Worm (Caenorhabditis elegans) whole organism, young adult: ENCODE measurements around the gene F32D8.3.

Experiments
- F49E8.2 ChIP-seq: sonication (generic microtip); optimal IDR thresholded peaks from 3 replicates; lab custom pipeline; 2017; ENCODE audit warnings: missing genetic modification characterization, mild to moderate bottlenecking, missing compliant biosample characterization, antibody characterized with exemption, moderate library complexity; ENCODE audit not compliant: insufficient read depth
- F55B11.4 ChIP-seq: sonication (generic microtip); optimal IDR thresholded peaks from 2 replicates; lab custom pipeline; 2016; ENCODE audit warnings: missing compliant biosample characterization, missing genetic modification characterization, borderline replicate concordance; ENCODE audit not compliant: insufficient read depth
- Y95B8A.8 ChIP-seq: fragments of 200-800 bp; sonication (Bioruptor generic); IDR thresholded peaks from 2 replicates; pipeline ENCODE4 v1.3.6; 2022; ENCODE audit warnings: missing genetic modification reagents, missing genetic modification characterization, missing compliant biosample characterization
- ama-1 ChIP-seq, 3 experiments: fragments of 150-350 bp in 1 of 3; sonication (generic microtip) in 2 of 3; optimal IDR thresholded peaks; 2 replicates each; lab custom pipeline; 2014 to 2018; ENCODE audit warnings: missing biosample characterization in 2 of 3, missing genetic modification characterization in 2 of 3, missing genetic modification reagents in 2 of 3
- atf-7 ChIP-seq: sonication (generic microtip); optimal IDR thresholded peaks from 2 replicates; lab custom pipeline; 2017; ENCODE audit warnings: mild to moderate bottlenecking, missing genetic modification characterization, missing compliant biosample characterization
- cebp-1 ChIP-seq, 2 experiments: fragments of 200-800 bp in 1 of 2; sonication (Bioruptor generic) in 1 of 2; sonication (generic microtip) in 1 of 2; IDR thresholded peaks in 1 of 2; optimal IDR thresholded peaks in 1 of 2; 2 replicates each; pipeline versions ENCODE4 v1.3.6 to Lab custom; 2017 to 2022; ENCODE audit warnings: missing compliant biosample characterization in 2 of 2, missing genetic modification characterization in 2 of 2, mild to moderate bottlenecking in 1 of 2, missing genetic modification reagents in 1 of 2, moderate library complexity in 1 of 2
- nfya-1 ChIP-seq: sonication (generic microtip); optimal IDR thresholded peaks from 2 replicates; lab custom pipeline; 2017; ENCODE audit warnings: antibody characterized with exemption, missing compliant biosample characterization, missing genetic modification characterization, borderline replicate concordance; ENCODE audit not compliant: insufficient read depth
- pha-4 ChIP-seq: fragments of 150-350 bp; sonication (generic microtip); optimal IDR thresholded peaks from 2 replicates; lab custom pipeline; 2014; ENCODE audit warnings: missing biosample characterization, missing genetic modification reagents, missing genetic modification characterization
- tbx-9 ChIP-seq: sonication (generic microtip); optimal IDR thresholded peaks from 2 replicates; lab custom pipeline; 2016; ENCODE audit warnings: borderline replicate concordance, missing genetic modification characterization, inconsistent platforms, missing compliant biosample characterization

DNA sequence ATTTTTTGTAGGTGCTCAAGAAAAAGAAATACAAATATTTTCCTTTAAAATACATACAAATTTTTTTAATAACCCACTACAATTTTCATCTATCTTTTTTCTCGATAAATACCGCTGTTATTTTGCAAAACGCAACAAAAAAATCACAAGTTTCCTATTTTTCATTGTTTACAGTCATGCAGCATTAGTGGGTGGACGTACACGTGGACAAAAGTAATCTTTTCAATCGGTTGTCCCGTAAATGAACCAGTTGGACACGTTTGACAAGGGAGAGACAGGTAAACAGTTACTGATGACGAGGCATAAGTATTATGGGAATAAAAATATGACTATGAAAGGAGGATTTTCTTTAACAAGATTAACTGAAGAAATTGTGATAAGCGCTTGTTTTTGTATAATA lies 13.4 kb upstream of the F32D8.3 start:
- no peak for TF ChIP-seq tbx-9 (tag; lab: Kevin White, UChicago)
- no peak for TF ChIP-seq nfya-1 (tag; lab: Kevin White, UChicago)
- TF ChIP-seq atf-7 (tag; lab: Kevin White, UChicago) = no peak
- no peak for TF ChIP-seq ama-1 (optimal IDR thresholded peaks at IDR 0.05; lab: Kevin White, UChicago)
- no peak for TF ChIP-seq ama-1 (GFP tag; optimal IDR thresholded peaks at IDR 0.05; lab: Kevin White, UChicago)
- TF ChIP-seq F55B11.4 (tag; lab: Kevin White, UChicago) = no peak
- no peak for TF ChIP-seq F49E8.2
- TF ChIP-seq cebp-1 (GFP tag; IDR thresholded peaks at IDR 0.05; lab: Robert Waterston, UW) = no peak
- TF ChIP-seq cebp-1 (tag; optimal IDR thresholded peaks at IDR 0.05; lab: Kevin White, UChicago) = no peak
- TF ChIP-seq pha-4 (tag; lab: Kevin White, UChicago) = no peak
- no peak for TF ChIP-seq Y95B8A.8 (GFP tag; lab: Robert Waterston, UW)
